Fruit fly (Drosophila melanogaster): ENCODE results near the gene Dhc36C.

Gene Dhc36C

dm6 chr2L:17466950-17467349, 34.3 kb upstream of the Dhc36C start:
- peak; percentile 34 for TF ChIP-seq Pif1A (GFP tag; optimal IDR thresholded peaks at IDR 0.05)
- peak; percentile 53 for TF ChIP-seq CG4496 (GFP tag; IDR thresholded peaks at IDR 0.05)
- peak; percentile 49 for TF ChIP-seq CG15710 (tag; optimal IDR thresholded peaks at IDR 0.05)
- TF ChIP-seq CG8159 (tag; optimal IDR thresholded peaks at IDR 0.05) = peak; percentile 44
- no peak for TF ChIP-seq Pif1B (GFP tag; optimal IDR thresholded peaks at IDR 0.05)
- TF ChIP-seq CG14655 (GFP tag; optimal IDR thresholded peaks at IDR 0.05) = peak; percentile 56
- TF ChIP-seq CG12605 (GFP tag; IDR thresholded peaks at IDR 0.05) = peak; percentile 38; the same call in 1 of the 2 replicates
- no peak for TF ChIP-seq Snoo (tag; optimal IDR thresholded peaks at IDR 0.05)
- peak; percentile 54 for TF ChIP-seq CG8301 (tag; optimal IDR thresholded peaks at IDR 0.05)
- TF ChIP-seq rn (GFP tag; IDR thresholded peaks at IDR 0.05) = no peak
- TF ChIP-seq D1 (tag; optimal IDR thresholded peaks at IDR 0.05) = no peak
- TF ChIP-seq EcR (GFP tag; optimal IDR thresholded peaks at IDR 0.05) = no peak
- no peak for TF ChIP-seq CG13204 (GFP tag; optimal IDR thresholded peaks at IDR 0.05)
- peak; percentile 36 for TF ChIP-seq CG17806 (tag; optimal IDR thresholded peaks at IDR 0.05)
- TF ChIP-seq CG9948 (tag; optimal IDR thresholded peaks at IDR 0.05) = peak; percentile 46
- TF ChIP-seq CG10348 (GFP tag; IDR thresholded peaks at IDR 0.05) = no peak
- TF ChIP-seq fd96Ca (GFP tag; IDR thresholded peaks at IDR 0.05) = 0 out of 3 replicates have a peak, but pooled peaks have one; percentile 12
- 0 out of 2 replicates have a peak, but pooled peaks have one; percentile 48 for TF ChIP-seq CG32121 (GFP tag; IDR thresholded peaks at IDR 0.05)
- no peak; the same call in 1 of the 2 replicates for TF ChIP-seq Ets98B (GFP tag; IDR thresholded peaks at IDR 0.05)
- no peak for TF ChIP-seq gl (tag; optimal IDR thresholded peaks at IDR 0.05)
- peak; percentile 28 for TF ChIP-seq CG34367 (tag; optimal IDR thresholded peaks at IDR 0.05)

DNA sequence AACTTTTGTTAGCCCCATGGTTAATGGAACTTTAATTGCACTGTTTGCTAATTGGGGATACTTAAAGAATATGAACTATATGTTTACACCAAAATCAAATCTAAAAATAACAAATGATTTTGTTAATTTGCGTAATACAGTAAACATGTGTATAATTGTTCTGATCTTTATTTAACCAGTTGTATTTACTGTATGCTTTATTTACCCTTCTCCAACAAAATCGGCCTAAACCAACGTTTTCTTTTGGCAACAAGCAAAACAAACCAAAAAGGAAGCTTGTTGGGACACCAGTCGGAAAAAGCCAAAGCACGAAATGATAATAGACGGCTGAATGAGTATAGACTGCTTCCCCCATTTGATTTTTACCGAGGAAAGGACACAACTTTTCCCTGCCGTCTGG, 30.6 kb upstream of the Dhc36C start:
- TF ChIP-seq CG17806 (tag; optimal IDR thresholded peaks at IDR 0.05) = no peak
- TF ChIP-seq CG14655 (GFP tag; optimal IDR thresholded peaks at IDR 0.05) = no peak
- TF ChIP-seq CG12605 (GFP tag; IDR thresholded peaks at IDR 0.05) = no peak
- TF ChIP-seq D1 (tag; optimal IDR thresholded peaks at IDR 0.05) = no peak
- no peak for TF ChIP-seq CG4496 (GFP tag; IDR thresholded peaks at IDR 0.05)
- TF ChIP-seq EcR (GFP tag; optimal IDR thresholded peaks at IDR 0.05) = no peak
- no peak for TF ChIP-seq Pif1A (GFP tag; optimal IDR thresholded peaks at IDR 0.05)
- TF ChIP-seq CG32121 (GFP tag; IDR thresholded peaks at IDR 0.05) = no peak
- no peak for TF ChIP-seq Snoo (tag; optimal IDR thresholded peaks at IDR 0.05)
- no peak for TF ChIP-seq rn (GFP tag; IDR thresholded peaks at IDR 0.05)
- no peak for TF ChIP-seq Ets98B (GFP tag; IDR thresholded peaks at IDR 0.05)
- TF ChIP-seq fd96Ca (GFP tag; IDR thresholded peaks at IDR 0.05) = no peak
- TF ChIP-seq gl (tag; optimal IDR thresholded peaks at IDR 0.05) = no peak
- no peak for TF ChIP-seq CG10348 (GFP tag; IDR thresholded peaks at IDR 0.05)
- no peak for TF ChIP-seq CG34367 (tag; optimal IDR thresholded peaks at IDR 0.05)
- TF ChIP-seq CG8301 (tag; optimal IDR thresholded peaks at IDR 0.05) = no peak
- no peak for TF ChIP-seq CG8159 (tag; optimal IDR thresholded peaks at IDR 0.05)
- no peak for TF ChIP-seq CG13204 (GFP tag; optimal IDR thresholded peaks at IDR 0.05)
- TF ChIP-seq Pif1B (GFP tag; optimal IDR thresholded peaks at IDR 0.05) = no peak
- no peak for TF ChIP-seq CG15710 (tag; optimal IDR thresholded peaks at IDR 0.05)

- TF ChIP-seq CG34367 (tag; optimal IDR thresholded peaks at IDR 0.05) = no peak
- no peak for TF ChIP-seq CG32121 (GFP tag; IDR thresholded peaks at IDR 0.05)
- no peak for TF ChIP-seq Snoo (tag; optimal IDR thresholded peaks at IDR 0.05)
- TF ChIP-seq CG17806 (tag; optimal IDR thresholded peaks at IDR 0.05) = no peak
- TF ChIP-seq D1 (tag; optimal IDR thresholded peaks at IDR 0.05) = no peak
- TF ChIP-seq CG12605 (GFP tag; IDR thresholded peaks at IDR 0.05) = no peak
- TF ChIP-seq CG15710 (tag; optimal IDR thresholded peaks at IDR 0.05) = no peak
- no peak for TF ChIP-seq CG8301 (tag; optimal IDR thresholded peaks at IDR 0.05)
- TF ChIP-seq Pif1A (GFP tag; optimal IDR thresholded peaks at IDR 0.05) = no peak
- TF ChIP-seq CG10348 (GFP tag; IDR thresholded peaks at IDR 0.05) = no peak
- no peak for TF ChIP-seq CG9948 (tag; optimal IDR thresholded peaks at IDR 0.05)
- no peak for TF ChIP-seq gl (tag; optimal IDR thresholded peaks at IDR 0.05)
- no peak for TF ChIP-seq CG13204 (GFP tag; optimal IDR thresholded peaks at IDR 0.05)
- no peak for TF ChIP-seq fd96Ca (GFP tag; IDR thresholded peaks at IDR 0.05)
- no peak for TF ChIP-seq CG4496 (GFP tag; IDR thresholded peaks at IDR 0.05)
- no peak for TF ChIP-seq rn (GFP tag; IDR thresholded peaks at IDR 0.05)
- TF ChIP-seq EcR (GFP tag; optimal IDR thresholded peaks at IDR 0.05) = no peak
- no peak for TF ChIP-seq Ets98B (GFP tag; IDR thresholded peaks at IDR 0.05)
Measured at dm6 chr2L:17471524-17471923, 29.7 kb upstream of the Dhc36C start, which contains the start of gene Sgt. Gene Sgt (plus strand): TSS chr2L:17471603.

DNA sequence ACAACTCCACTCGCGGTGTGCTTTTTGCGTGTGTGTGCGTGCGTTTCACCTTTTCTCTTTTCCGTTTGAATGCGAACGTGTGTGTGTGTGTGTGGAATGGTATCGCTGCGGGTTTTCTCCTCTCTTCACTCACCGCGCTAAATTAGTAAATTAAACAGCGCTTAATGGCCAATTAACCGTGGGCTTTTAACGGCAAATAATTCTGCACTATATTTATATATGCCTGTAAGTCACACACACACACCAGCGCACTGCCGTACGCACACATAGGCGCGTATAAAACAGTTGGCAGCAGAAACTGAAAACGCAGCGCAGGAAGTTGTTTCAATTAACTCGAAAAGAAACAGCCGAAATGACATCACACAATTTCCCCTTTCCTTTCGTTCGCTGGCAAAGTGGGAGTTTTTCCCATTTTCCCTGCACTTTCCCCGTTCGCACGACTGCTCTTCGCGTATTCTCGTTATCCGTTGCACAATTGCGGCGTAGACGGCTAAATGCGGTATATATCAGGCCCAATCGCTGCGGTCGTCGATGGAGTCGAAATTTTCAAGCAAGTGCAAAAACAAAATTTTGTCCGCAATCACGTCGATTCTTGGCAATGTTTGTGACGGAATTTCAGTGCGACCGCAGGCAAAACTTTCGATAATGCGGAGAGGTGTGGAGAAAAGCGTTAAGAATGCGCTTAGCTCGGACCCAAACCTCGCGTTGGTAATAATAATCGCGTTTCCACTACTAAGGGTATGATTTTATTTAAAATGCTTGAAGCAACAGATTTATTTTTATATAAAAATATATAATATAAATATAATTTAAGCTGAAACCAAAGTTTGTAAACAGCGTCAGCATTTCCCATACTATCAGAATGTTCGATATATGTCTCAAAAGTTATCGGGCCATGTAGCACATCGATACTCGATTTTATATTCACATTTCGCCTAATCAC, 28.3 kb upstream of the Dhc36C start, which contains the start of gene BicD:
Gene BicD, minus strand, starts transcription at position 634 of the 943 bp plus-strand sequence.
- TF ChIP-seq Pif1A (GFP tag; optimal IDR thresholded peaks at IDR 0.05) = no peak
- TF ChIP-seq EcR (GFP tag; optimal IDR thresholded peaks at IDR 0.05) = peak; percentile 20
- TF ChIP-seq CG4496 (GFP tag; IDR thresholded peaks at IDR 0.05) = peak; percentile 22; the same call in 1 of the 3 replicates
- TF ChIP-seq Pif1B (GFP tag; optimal IDR thresholded peaks at IDR 0.05) = no peak
- TF ChIP-seq CG12605 (GFP tag; IDR thresholded peaks at IDR 0.05) = 0 out of 2 replicates have a peak, but pooled peaks have one; percentile 20
- TF ChIP-seq Ets98B (GFP tag; IDR thresholded peaks at IDR 0.05) = peak; percentile 23; the same call in 1 of the 2 replicates

dm6 chr2L:17477710-17478109, 23.5 kb upstream of the Dhc36C start, which contains the start of gene cass:
Gene cass (minus strand): TSS chr2L:17477888.
- no peak for TF ChIP-seq CG8159 (tag; optimal IDR thresholded peaks at IDR 0.05)
- TF ChIP-seq Pif1A (GFP tag; optimal IDR thresholded peaks at IDR 0.05) = no peak
- no peak for TF ChIP-seq CG4496 (GFP tag; IDR thresholded peaks at IDR 0.05)
- no peak for TF ChIP-seq gl (tag; optimal IDR thresholded peaks at IDR 0.05)
- no peak for TF ChIP-seq CG32121 (GFP tag; IDR thresholded peaks at IDR 0.05)
- no peak for TF ChIP-seq CG17806 (tag; optimal IDR thresholded peaks at IDR 0.05)
- TF ChIP-seq EcR (GFP tag; optimal IDR thresholded peaks at IDR 0.05) = no peak
- no peak for TF ChIP-seq rn (GFP tag; IDR thresholded peaks at IDR 0.05)
- no peak for TF ChIP-seq CG8301 (tag; optimal IDR thresholded peaks at IDR 0.05)
- TF ChIP-seq CG34367 (tag; optimal IDR thresholded peaks at IDR 0.05) = no peak
- no peak for TF ChIP-seq CG9948 (tag; optimal IDR thresholded peaks at IDR 0.05)
- no peak for TF ChIP-seq D1 (tag; optimal IDR thresholded peaks at IDR 0.05)
